Fruit fly (Drosophila melanogaster): ENCODE results near the gene sud1.

dm6 chr3R:24947332-24947731 lies 29.7 kb upstream of the sud1 start, which contains the start of gene mah:
- TF ChIP-seq psq (optimal IDR thresholded peaks at IDR 0.05) (no peak), CG8478 (optimal IDR thresholded peaks at IDR 0.05) (no peak), EcR (GFP tag; optimal IDR thresholded peaks at IDR 0.05) (no peak), usp (GFP tag; optimal IDR thresholded peaks at IDR 0.05) (no peak)
